Worm (Caenorhabditis elegans): ENCODE results near the gene rfc-1.
A peak's percentile ranks its signal among the peaks of the same experiment; 100 is the strongest.

The rfc-1 gene

DNA sequence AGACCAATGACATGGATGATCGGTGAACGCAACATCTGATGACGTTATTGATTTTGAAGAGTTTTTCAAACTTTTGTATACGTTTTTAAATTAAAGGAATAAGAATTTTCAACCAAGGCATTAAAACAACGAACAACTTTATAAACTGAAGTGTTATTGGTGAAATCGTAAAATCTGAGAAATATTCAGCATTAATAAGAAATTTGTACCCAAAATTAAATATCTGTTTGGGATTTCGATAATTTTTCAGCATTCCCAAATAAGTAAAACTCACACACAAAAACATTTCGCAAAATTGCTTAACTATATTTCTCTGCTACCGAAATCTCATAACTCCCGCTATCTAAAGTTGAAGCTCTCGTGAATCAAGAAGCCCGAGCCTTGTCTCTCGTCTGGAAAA lies 13.8 kb upstream of the rfc-1 start:
- no peak for TF ChIP-seq fos-1 (tag; optimal IDR thresholded peaks at IDR 0.05)
- no peak for TF ChIP-seq hmg-11 (tag; optimal IDR thresholded peaks at IDR 0.05)
- TF ChIP-seq lsy-12 (tag; optimal IDR thresholded peaks at IDR 0.05) = no peak
- no peak for TF ChIP-seq ceh-28 (tag; optimal IDR thresholded peaks at IDR 0.05)
- TF ChIP-seq egl-5 (tag; optimal IDR thresholded peaks at IDR 0.05) = no peak
- no peak for TF ChIP-seq mdl-1 (tag; optimal IDR thresholded peaks at IDR 0.05)
- no peak for TF ChIP-seq nhr-43 (tag; optimal IDR thresholded peaks at IDR 0.05; ENCODE audit: poor library complexity, severe bottlenecking)
- no peak for TF ChIP-seq lin-39 (tag; optimal IDR thresholded peaks at IDR 0.05)

DNA sequence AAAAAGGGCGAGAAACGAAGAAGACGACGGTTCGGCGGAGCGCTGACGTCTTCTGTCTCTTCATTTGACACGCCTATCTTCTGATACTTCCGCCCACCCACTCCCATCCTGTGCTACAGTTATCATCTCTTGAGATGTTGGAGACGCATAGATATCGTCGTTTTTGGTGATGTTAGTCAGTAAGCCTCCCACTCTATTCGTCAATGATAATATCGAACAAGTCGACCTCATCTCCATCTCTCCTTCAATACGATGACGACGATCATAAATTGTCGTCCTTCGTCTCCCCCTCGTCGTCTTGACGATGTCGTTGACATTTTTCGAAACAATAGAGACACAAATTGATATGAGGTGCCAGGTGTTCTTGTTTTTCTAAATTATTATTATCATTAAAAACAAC lies 12.4 kb upstream of the rfc-1 start, which contains the start of gene slc-25A29:
Gene slc-25A29, minus strand, starts transcription at position 45 of the 400 bp plus-strand sequence.
- TF ChIP-seq elt-3 (tag; optimal IDR thresholded peaks at IDR 0.05) (peak in 2 of 3 experiments; percentile 54 to 63), nhr-43 (tag; optimal IDR thresholded peaks at IDR 0.05; ENCODE audit: poor library complexity, severe bottlenecking) (no peak), nhr-23 (tag; optimal IDR thresholded peaks at IDR 0.05) (peak; percentile 16), mdl-1 (tag; optimal IDR thresholded peaks at IDR 0.05) (no peak), egl-27 (tag; optimal IDR thresholded peaks at IDR 0.05) (no peak), ztf-4 (tag; optimal IDR thresholded peaks at IDR 0.05) (no peak), lin-39 (tag; optimal IDR thresholded peaks at IDR 0.05) (no peak), ceh-82 (tag; optimal IDR thresholded peaks at IDR 0.05) (no peak), nhr-25 (tag; optimal IDR thresholded peaks at IDR 0.05) (peak; percentile 37), hmg-11 (tag; optimal IDR thresholded peaks at IDR 0.05) (no peak)

DNA sequence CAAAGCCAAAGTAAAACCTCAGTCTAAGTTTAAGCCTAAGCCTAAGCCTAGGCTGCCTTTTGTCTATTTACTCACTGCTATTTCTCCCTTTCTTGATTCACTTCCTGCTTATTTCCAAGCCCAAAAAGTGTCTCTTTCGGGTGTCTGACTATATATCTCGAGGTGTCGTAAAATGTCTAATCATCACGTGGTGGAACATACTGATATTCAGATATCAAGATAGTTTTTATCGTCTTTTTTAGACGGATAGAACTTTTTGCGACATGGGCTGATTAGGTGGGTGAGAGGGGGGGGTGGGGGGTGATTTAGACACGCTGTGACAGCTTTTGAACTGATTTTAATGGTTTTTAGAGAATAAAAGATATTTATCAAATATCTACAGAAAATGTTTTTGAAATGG lies 11.2 kb upstream of the rfc-1 start:
- TF ChIP-seq nhr-67 (tag; optimal IDR thresholded peaks at IDR 0.05) (no peak), R02D3.7 (tag; optimal IDR thresholded peaks at IDR 0.05) (no peak)

DNA sequence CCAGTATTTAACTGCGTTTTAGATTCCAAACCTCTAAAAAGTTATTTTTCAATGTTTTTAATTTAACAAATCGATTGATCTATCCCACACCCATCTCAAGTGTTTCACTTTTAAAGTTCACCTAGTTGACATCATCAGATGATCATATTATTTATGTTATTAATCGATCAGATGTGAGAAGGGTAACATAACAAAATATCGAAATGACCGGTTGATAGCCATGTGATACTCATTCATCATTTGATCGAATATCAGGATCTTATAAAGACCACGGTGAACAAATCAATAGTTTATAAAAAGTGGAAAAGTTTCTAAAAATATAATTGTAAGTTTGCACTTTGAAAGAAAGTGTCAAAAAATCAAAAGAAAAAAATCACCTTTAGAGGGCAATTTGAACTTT lies 9.9 kb upstream of the rfc-1 start:
- no peak for TF ChIP-seq unc-62 (GFP tag; optimal IDR thresholded peaks at IDR 0.05)
- no peak for TF ChIP-seq ztf-4 (tag; optimal IDR thresholded peaks at IDR 0.05)

DNA sequence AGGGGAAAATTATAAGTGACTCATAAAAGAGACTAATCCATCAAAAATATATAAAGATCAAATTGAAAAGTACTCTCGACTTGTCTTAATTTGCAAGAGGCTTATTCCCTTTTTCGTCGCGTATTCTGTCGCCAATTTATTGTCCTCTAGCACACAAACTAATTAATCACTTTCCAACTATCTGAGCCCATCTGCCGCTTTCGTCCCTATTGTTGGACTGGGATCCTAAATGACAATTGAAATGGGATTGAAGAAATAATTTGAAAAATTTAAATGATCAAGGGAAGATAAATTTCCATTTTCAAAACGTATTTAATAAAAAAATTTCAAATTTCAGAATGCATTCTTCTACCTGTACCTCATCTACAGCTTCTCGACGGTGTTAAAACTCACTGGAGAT lies 4.9 kb upstream of the rfc-1 start:
- TF ChIP-seq lsy-12 (tag; optimal IDR thresholded peaks at IDR 0.05) = no peak
- no peak for TF ChIP-seq tbx-2 (tag; optimal IDR thresholded peaks at IDR 0.05)

DNA sequence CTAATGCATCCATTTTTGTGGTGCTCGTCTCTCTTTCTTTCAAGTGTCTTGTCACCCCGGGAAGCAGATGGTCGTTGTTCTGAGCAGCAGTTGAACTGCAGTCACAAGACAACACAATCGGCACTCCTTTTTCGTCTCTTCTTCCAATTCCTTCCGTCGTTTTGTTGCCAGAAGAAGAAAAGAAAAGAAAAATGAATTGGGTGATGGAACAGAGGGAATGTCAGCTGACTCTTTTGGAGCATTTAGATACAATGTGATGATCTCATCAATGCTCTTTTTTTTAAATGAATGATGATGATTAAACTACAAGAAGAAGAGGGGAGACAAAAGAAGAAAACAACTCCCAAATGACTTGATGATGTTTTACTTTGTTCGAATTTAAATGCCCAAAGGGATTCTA lies 4.2 kb upstream of the rfc-1 start:
- TF ChIP-seq skn-1 (tag; optimal IDR thresholded peaks at IDR 0.05) (peak; percentile 17), nfya-1 (tag; optimal IDR thresholded peaks at IDR 0.05; ENCODE audit: insufficient read depth) (peak; percentile 6), ceh-9 (tag; optimal IDR thresholded peaks at IDR 0.05) (no peak), fkh-10 (GFP tag; optimal IDR thresholded peaks at IDR 0.05) (peak; percentile 12), elt-2 (tag; optimal IDR thresholded peaks at IDR 0.05) (no peak), ama-1 (optimal IDR thresholded peaks at IDR 0.05) (no peak), sea-2 (GFP tag; optimal IDR thresholded peaks at IDR 0.05) (no peak), mml-1 (tag; optimal IDR thresholded peaks at IDR 0.05) (no peak), fos-1 (tag; optimal IDR thresholded peaks at IDR 0.05) (no peak), nhr-12 (tag; optimal IDR thresholded peaks at IDR 0.05) (no peak), R02D3.7 (tag; optimal IDR thresholded peaks at IDR 0.05) (no peak), ztf-11 (tag; optimal IDR thresholded peaks at IDR 0.05) (no peak), aly-2 (tag; optimal IDR thresholded peaks at IDR 0.05) (no peak), egl-5 (tag; optimal IDR thresholded peaks at IDR 0.05) (peak; percentile 39)

DNA sequence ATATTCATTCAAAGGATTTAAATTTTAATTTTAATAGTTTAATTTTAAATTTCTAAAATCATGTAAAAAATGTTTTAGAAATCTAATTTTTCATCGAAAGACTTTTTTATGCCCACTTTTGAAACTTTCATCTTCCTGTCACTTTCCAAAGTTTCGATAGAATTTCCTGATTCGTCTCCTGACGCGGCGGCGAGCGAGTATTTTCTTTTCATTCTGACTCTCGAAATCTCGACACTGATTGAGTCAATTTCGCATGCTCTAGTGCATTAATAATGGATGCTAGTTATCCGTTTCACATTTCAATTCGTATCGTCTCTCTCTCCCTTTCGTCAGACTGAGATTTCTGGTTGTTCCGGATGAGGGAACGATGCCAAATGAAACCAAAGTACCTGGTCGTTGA lies 3.0 kb upstream of the rfc-1 start:
- TF ChIP-seq fkh-10 (GFP tag; optimal IDR thresholded peaks at IDR 0.05) (peak; percentile 80), ZK546.5 (tag; optimal IDR thresholded peaks at IDR 0.05) (no peak)

Measured in whole organism, L3 larva.